Fruit fly (Drosophila melanogaster) whole organism, embryonic: ENCODE data around the gene Atg6.

Experiments used
- Asciz ChIP-seq: fragments of 200-800 bp; sonication (Bioruptor generic); optimal IDR thresholded peaks from 2 replicates; lab custom pipeline; 2017; ENCODE audit warnings: missing biosample characterization, mild to moderate bottlenecking, missing genetic modification characterization, missing genetic modification reagents
- Bgb ChIP-seq: fragments of 200-800 bp; sonication (Bioruptor generic); IDR thresholded peaks from 2 replicates; pipeline ENCODE4 v1.3.6; 2022; ENCODE audit warnings: missing biosample characterization, missing genetic modification characterization; ENCODE audit not compliant: partially characterized antibody
- CG10267 ChIP-seq: fragments of 200-800 bp; sonication (Bioruptor generic); optimal IDR thresholded peaks from 2 replicates; lab custom pipeline; 2018; ENCODE audit warnings: missing biosample characterization, mild to moderate bottlenecking, missing genetic modification characterization, moderate library complexity
- CG10979 ChIP-seq: fragments of 200-800 bp; sonication (Bioruptor generic); optimal IDR thresholded peaks from 2 replicates; lab custom pipeline; 2018; ENCODE audit warnings: missing biosample characterization, mild to moderate bottlenecking, missing genetic modification characterization, moderate library complexity
- CG15696 ChIP-seq: fragments of 200-800 bp; sonication (Bioruptor generic); optimal IDR thresholded peaks from 2 replicates; lab custom pipeline; 2019; ENCODE audit warnings: missing biosample characterization, mild to moderate bottlenecking, missing genetic modification characterization, moderate library complexity
- CG16863 ChIP-seq: fragments of 200-800 bp; sonication (Bioruptor generic); optimal IDR thresholded peaks from 3 replicates; lab custom pipeline; 2016; ENCODE audit warnings: missing biosample characterization, missing genetic modification characterization
- CG17912 ChIP-seq: fragments of 200-800 bp; sonication (Bioruptor generic); optimal IDR thresholded peaks from 2 replicates; lab custom pipeline; 2018; ENCODE audit warnings: missing biosample characterization, mild to moderate bottlenecking, missing genetic modification characterization
- CG18011 ChIP-seq: fragments of 200-800 bp; sonication (Bioruptor generic); optimal IDR thresholded peaks from 2 replicates; lab custom pipeline; 2017; ENCODE audit warnings: missing biosample characterization, missing genetic modification characterization, mild to moderate bottlenecking, moderate library complexity, missing genotype
- CG30403 ChIP-seq: fragments of 200-800 bp; sonication (Bioruptor generic); optimal IDR thresholded peaks from 3 replicates; lab custom pipeline; 2016; ENCODE audit warnings: missing biosample characterization, missing genetic modification characterization
- CG42726 ChIP-seq: fragments of 200-800 bp; sonication (Bioruptor generic); IDR thresholded peaks from 2 replicates; pipeline ENCODE4 v1.3.6; 2022; ENCODE audit warnings: missing biosample characterization, missing genetic modification characterization; ENCODE audit not compliant: partially characterized antibody
- CG7357 ChIP-seq: fragments of 200-800 bp; sonication (Bioruptor generic); IDR thresholded peaks from 3 replicates; pipeline ENCODE4 v1.3.6; 2022; ENCODE audit warnings: missing biosample characterization, missing genetic modification characterization
- CG8089 ChIP-seq: fragments of 200-800 bp; sonication (Bioruptor generic); optimal IDR thresholded peaks from 3 replicates; lab custom pipeline; 2016; ENCODE audit warnings: missing biosample characterization, missing genetic modification characterization
- CG8388 ChIP-seq: fragments of 200-800 bp; sonication (Bioruptor generic); optimal IDR thresholded peaks from 2 replicates; lab custom pipeline; 2019; ENCODE audit warnings: missing biosample characterization, mild to moderate bottlenecking, missing genetic modification characterization, moderate library complexity
- CG8944 ChIP-seq: fragments of 200-800 bp; sonication (Bioruptor generic); optimal IDR thresholded peaks from 3 replicates; lab custom pipeline; 2016; ENCODE audit warnings: missing biosample characterization, missing genetic modification characterization
- CrebB ChIP-seq: fragments of 200-800 bp; sonication (Bioruptor generic); optimal IDR thresholded peaks from 3 replicates; lab custom pipeline; 2018; ENCODE audit warnings: missing biosample characterization, mild to moderate bottlenecking, missing genetic modification characterization
- Dad ChIP-seq: fragments of 200-800 bp; sonication (Bioruptor generic); optimal IDR thresholded peaks from 3 replicates; lab custom pipeline; 2016; ENCODE audit warnings: missing biosample characterization, missing genetic modification characterization
- Eip74EF ChIP-seq, 2 experiments: fragments of 200-800 bp in 1 of 2; fragments of >200 bp in 1 of 2; sonication (Bioruptor generic) in 1 of 2; optimal IDR thresholded peaks; 2 replicates each; lab custom pipeline; 2017 to 2019; ENCODE audit warnings: missing biosample characterization in 2 of 2, missing genetic modification characterization in 2 of 2, mild to moderate bottlenecking in 1 of 2, moderate library complexity in 1 of 2
- H15 ChIP-seq: fragments of 200-800 bp; sonication (Bioruptor generic); IDR thresholded peaks from 3 replicates; pipeline ENCODE4 v1.3.6; 2022; ENCODE audit warnings: missing biosample characterization, missing genetic modification characterization
- Hey ChIP-seq: fragments of 200-800 bp; sonication (Bioruptor generic); optimal IDR thresholded peaks from 3 replicates; lab custom pipeline; 2018; ENCODE audit warnings: missing biosample characterization, mild to moderate bottlenecking, missing genetic modification characterization
- Lhr ChIP-seq: fragments of 200-800 bp; sonication (Bioruptor generic); optimal IDR thresholded peaks from 3 replicates; lab custom pipeline; 2017; ENCODE audit warnings: mild to moderate bottlenecking, missing biosample characterization, missing genetic modification reagents, missing genetic modification characterization
- NC2α ChIP-seq: fragments of 200-800 bp; sonication (Bioruptor generic); optimal IDR thresholded peaks from 2 replicates; lab custom pipeline; 2016; ENCODE audit warnings: missing biosample characterization, missing genetic modification characterization
- Scr ChIP-seq: fragments of 200-800 bp; sonication (Bioruptor generic); IDR thresholded peaks from 2 replicates; pipeline ENCODE4 v1.3.6; 2022; ENCODE audit warnings: missing biosample characterization, missing genetic modification characterization; ENCODE audit not compliant: partially characterized antibody
- Sox102F ChIP-seq: fragments of 200-800 bp; sonication (Bioruptor generic); optimal IDR thresholded peaks from 2 replicates; lab custom pipeline; 2018; ENCODE audit warnings: missing biosample characterization, mild to moderate bottlenecking, missing genetic modification characterization, moderate library complexity
- Trl ChIP-seq, 3 experiments: fragments of >200 bp in 2 of 3; fragments of 200-800 bp in 1 of 3; sonication (Bioruptor generic) in 1 of 3; optimal IDR thresholded peaks; 2 replicates in 1 of 3; 3 replicates in 2 of 3; lab custom pipeline; 2016 to 2017; ENCODE audit warnings: missing biosample characterization in 1 of 3, missing genetic modification characterization in 1 of 3
- ap ChIP-seq: fragments of 200-800 bp; sonication (Bioruptor generic); IDR thresholded peaks from 2 replicates; pipeline ENCODE4 v1.3.6; 2022; ENCODE audit warnings: missing biosample characterization, missing genetic modification characterization
- ara ChIP-seq: fragments of 200-800 bp; sonication (Bioruptor generic); IDR thresholded peaks from 2 replicates; pipeline ENCODE4 v1.3.6; 2022; ENCODE audit warnings: missing biosample characterization, missing genetic modification characterization
- cg ChIP-seq: fragments of 200-800 bp; sonication (Bioruptor generic); optimal IDR thresholded peaks from 3 replicates; lab custom pipeline; 2019; ENCODE audit warnings: missing biosample characterization, mild to moderate bottlenecking, missing genetic modification characterization, moderate library complexity
- chm ChIP-seq: fragments of 200-800 bp; sonication (Bioruptor generic); IDR thresholded peaks from 2 replicates; pipeline ENCODE4 v1.3.6; 2022; ENCODE audit warnings: missing biosample characterization, missing genetic modification characterization
- croc ChIP-seq: fragments of 200-800 bp; sonication (Bioruptor generic); conservative IDR thresholded peaks from 3 replicates; pipeline ENCODE4 v1.3.6; 2022; ENCODE audit warnings: missing biosample characterization, missing genetic modification characterization
- crp ChIP-seq, 2 experiments: fragments of 200-800 bp; sonication (Bioruptor generic); optimal IDR thresholded peaks; 2 replicates in 1 of 2; 3 replicates in 1 of 2; lab custom pipeline; 2017; ENCODE audit warnings: missing biosample characterization in 2 of 2, missing genetic modification characterization in 2 of 2, mild to moderate bottlenecking in 1 of 2, moderate library complexity in 1 of 2
- dimm ChIP-seq: fragments of 200-800 bp; sonication (Bioruptor generic); IDR thresholded peaks from 2 replicates; pipeline ENCODE4 v1.3.6; 2022; ENCODE audit warnings: missing biosample characterization, missing genetic modification characterization
- her ChIP-seq: fragments of 200-800 bp; sonication (Bioruptor generic); optimal IDR thresholded peaks from 2 replicates; lab custom pipeline; 2016; ENCODE audit warnings: missing biosample characterization, missing genetic modification characterization
- jumu ChIP-seq: fragments of 200-800 bp; sonication (Bioruptor generic); optimal IDR thresholded peaks from 3 replicates; lab custom pipeline; 2016; ENCODE audit warnings: missing biosample characterization, missing genetic modification characterization
- lab ChIP-seq: fragments of 200-800 bp; sonication (Bioruptor generic); optimal IDR thresholded peaks from 3 replicates; lab custom pipeline; 2017; ENCODE audit warnings: missing biosample characterization, missing genetic modification characterization, mild to moderate bottlenecking, moderate library complexity, missing genetic modification reagents
- lbe ChIP-seq: fragments of 200-800 bp; sonication (Bioruptor generic); optimal IDR thresholded peaks from 2 replicates; lab custom pipeline; 2016; ENCODE audit warnings: missing biosample characterization, mild to moderate bottlenecking, missing genetic modification characterization
- maf-S ChIP-seq: fragments of 200-800 bp; sonication (Bioruptor generic); optimal IDR thresholded peaks from 2 replicates; lab custom pipeline; 2016; ENCODE audit warnings: missing biosample characterization, missing genetic modification characterization
- peb ChIP-seq: fragments of 200-800 bp; sonication (Bioruptor generic); IDR thresholded peaks from 2 replicates; pipeline ENCODE4 v1.3.6; 2022; ENCODE audit warnings: missing biosample characterization, missing genetic modification characterization
- row ChIP-seq: fragments of 200-800 bp; sonication (Bioruptor generic); IDR thresholded peaks from 3 replicates; pipeline ENCODE4 v1.3.6; 2022; ENCODE audit warnings: missing biosample characterization, missing genetic modification characterization
- sens-2 ChIP-seq: fragments of 200-800 bp; sonication (Bioruptor generic); IDR thresholded peaks from 2 replicates; pipeline ENCODE4 v1.3.6; 2022; ENCODE audit warnings: missing biosample characterization, missing genetic modification characterization
- slbo ChIP-seq: fragments of 200-800 bp; sonication (Bioruptor generic); IDR thresholded peaks from 2 replicates; pipeline ENCODE4 v1.3.6; 2022; ENCODE audit warnings: missing biosample characterization, missing genetic modification characterization
- sob ChIP-seq: fragments of 200-800 bp; sonication (Bioruptor generic); IDR thresholded peaks from 2 replicates; pipeline ENCODE4 v1.3.6; 2022; ENCODE audit warnings: missing biosample characterization, missing genetic modification characterization
- sqz ChIP-seq: fragments of 200-800 bp; sonication (Bioruptor generic); optimal IDR thresholded peaks from 3 replicates; lab custom pipeline; 2018; ENCODE audit warnings: missing biosample characterization, mild to moderate bottlenecking, missing genetic modification characterization
- stc ChIP-seq: fragments of 200-800 bp; sonication (Bioruptor generic); IDR thresholded peaks from 2 replicates; pipeline ENCODE4 v1.3.6; 2022; ENCODE audit warnings: missing biosample characterization, missing genetic modification characterization
- tll ChIP-seq, 2 experiments: fragments of 200-800 bp in 1 of 2; fragments of >200 bp in 1 of 2; sonication (Bioruptor generic) in 1 of 2; optimal IDR thresholded peaks; 2 replicates each; lab custom pipeline; 2017 to 2019; ENCODE audit warnings: missing biosample characterization in 2 of 2, missing genetic modification characterization in 2 of 2, mild to moderate bottlenecking in 1 of 2, moderate library complexity in 1 of 2
- tup ChIP-seq: fragments of 200-800 bp; sonication (Bioruptor generic); optimal IDR thresholded peaks from 2 replicates; lab custom pipeline; 2016; ENCODE audit warnings: missing biosample characterization, mild to moderate bottlenecking, missing genetic modification characterization, moderate library complexity
- zf30C ChIP-seq: fragments of 200-800 bp; sonication (Bioruptor generic); optimal IDR thresholded peaks from 3 replicates; lab custom pipeline; 2018; ENCODE audit warnings: missing biosample characterization, mild to moderate bottlenecking, missing genetic modification characterization

The Atg6 gene

DNA sequence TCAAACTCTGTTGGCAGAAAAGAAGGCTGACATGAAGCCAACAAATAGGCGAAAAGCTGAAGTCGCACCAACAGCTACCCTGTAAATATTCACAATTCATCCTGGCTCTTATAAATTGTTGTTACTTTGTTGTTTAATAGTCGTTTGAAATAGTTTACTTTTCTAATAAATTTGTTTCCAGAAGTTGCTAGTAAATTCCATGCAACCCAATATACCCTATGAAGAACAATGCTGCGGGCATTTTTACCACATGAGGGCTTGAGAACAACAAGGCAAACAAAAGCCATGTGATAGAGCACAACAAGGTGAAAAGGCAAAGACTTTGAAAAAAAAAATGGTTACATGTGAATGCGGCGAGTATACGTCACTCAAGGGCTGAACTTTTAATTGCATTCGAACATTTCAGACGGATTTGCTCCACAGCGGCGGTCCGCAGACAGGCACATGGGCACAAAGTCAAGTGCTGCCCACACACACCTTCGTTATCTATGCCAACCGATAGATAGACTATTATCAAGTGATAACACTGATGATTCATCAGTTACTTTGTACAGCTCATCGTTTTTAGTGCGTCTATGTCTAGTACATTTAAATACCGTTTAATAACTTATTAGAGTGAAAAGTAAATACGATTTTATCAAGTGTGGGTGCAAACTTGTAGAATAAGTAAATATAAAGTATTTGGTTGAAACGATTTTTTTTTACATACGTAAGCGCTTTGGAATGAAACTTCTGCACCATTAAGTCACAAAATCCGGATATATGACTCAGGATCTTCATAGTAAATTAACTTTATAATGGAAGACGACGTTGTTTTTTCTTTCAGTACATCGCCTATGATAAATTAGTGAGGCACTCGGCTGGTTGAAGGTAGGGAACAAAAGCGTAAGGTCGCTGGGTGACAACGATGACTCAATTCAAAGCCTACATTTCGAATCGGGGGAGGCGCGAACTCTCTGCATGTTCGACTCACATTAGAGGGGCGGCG, 48.8 kb upstream of the Atg6 start (continued):
- no peak for TF ChIP-seq Bgb (GFP tag; lab: Robert Waterston, UW)
- TF ChIP-seq croc (GFP tag; lab: Robert Waterston, UW), result no peak; the same call in 2 of the 3 replicates
- TF ChIP-seq zf30C, result peak; percentile 9
- peak; percentile 62 for TF ChIP-seq CG8388 (GFP tag; lab: Kevin White, UChicago)
- peak; percentile 56; the same call in 1 of the 2 replicates for TF ChIP-seq sens-2 (GFP tag; lab: Robert Waterston, UW)
- peak; percentile 76 for TF ChIP-seq CG10979 (tag; lab: Kevin White, UChicago)
- peak; percentile 71 for TF ChIP-seq jumu
- TF ChIP-seq crp (GFP tag; optimal IDR thresholded peaks at IDR 0.05; lab: Kevin White, UChicago), result no peak
- TF ChIP-seq CG7357 (GFP tag; lab: Robert Waterston, UW), result peak; percentile 68; the same call in 2 of the 3 replicates
- TF ChIP-seq ap (GFP tag; lab: Robert Waterston, UW), result peak; percentile 74
- no peak for TF ChIP-seq CG42726 (GFP tag; lab: Robert Waterston, UW)
- TF ChIP-seq Asciz (GFP tag; lab: Kevin White, UChicago), result peak; percentile 71
- TF ChIP-seq sob (GFP tag; lab: Robert Waterston, UW), result peak; percentile 91
- no peak for TF ChIP-seq Trl (optimal IDR thresholded peaks at IDR 0.05; lab: Kevin White, UChicago)
- peak; percentile 65 for TF ChIP-seq Trl (GFP tag; optimal IDR thresholded peaks at IDR 0.05; lab: Kevin White, UChicago)
- peak; percentile 85 for TF ChIP-seq stc (GFP tag; lab: Robert Waterston, UW)
- peak; percentile 54 for TF ChIP-seq CG8089 (GFP tag; lab: Kevin White, UChicago)
- TF ChIP-seq CG8944 (GFP tag; lab: Kevin White, UChicago), result peak; percentile 70
- TF ChIP-seq row (GFP tag; lab: Robert Waterston, UW), result peak; percentile 94
- peak; percentile 86 for TF ChIP-seq lab
- TF ChIP-seq Dad (GFP tag; lab: Kevin White, UChicago), result peak; percentile 70
- TF ChIP-seq lbe (GFP tag; lab: Kevin White, UChicago), result peak; percentile 58
- no peak for TF ChIP-seq sqz (GFP tag; lab: Kevin White, UChicago)
- peak; percentile 35; the same call in 1 of the 2 replicates for TF ChIP-seq peb (GFP tag; lab: Robert Waterston, UW)
- TF ChIP-seq Scr (GFP tag; lab: Robert Waterston, UW), result no peak
- peak; percentile 76; the same call in 1 of the 2 replicates for TF ChIP-seq ara
- TF ChIP-seq CG30403, result peak; percentile 64
- peak; percentile 64 for TF ChIP-seq CG18011 (GFP tag; lab: Kevin White, UChicago)
- TF ChIP-seq Sox102F (GFP tag; lab: Kevin White, UChicago), result peak; percentile 85
- peak; percentile 16 for TF ChIP-seq Lhr (GFP tag; lab: Kevin White, UChicago)
- TF ChIP-seq chm, result peak; percentile 82
- no peak for TF ChIP-seq CG15696 (tag; lab: Kevin White, UChicago)
- TF ChIP-seq tll (GFP tag; optimal IDR thresholded peaks at IDR 0.05; lab: Kevin White, UChicago), result no peak
- TF ChIP-seq tup (GFP tag; lab: Kevin White, UChicago), result peak; percentile 43
- peak; percentile 68 for TF ChIP-seq her (GFP tag; lab: Kevin White, UChicago)
- peak; percentile 85 for TF ChIP-seq CG16863 (GFP tag; lab: Kevin White, UChicago)
- peak; percentile 95 for TF ChIP-seq slbo (GFP tag; lab: Robert Waterston, UW)
- peak; percentile 37 for TF ChIP-seq CrebB
- TF ChIP-seq cg, result no peak
- peak; percentile 55 for TF ChIP-seq NC2α
- no peak for TF ChIP-seq Hey (tag; lab: Kevin White, UChicago)
- TF ChIP-seq CG17912 (GFP tag; lab: Kevin White, UChicago), result no peak
- TF ChIP-seq CG10267, result peak; percentile 59
- peak; percentile 60 for TF ChIP-seq dimm (GFP tag; lab: Robert Waterston, UW)
- TF ChIP-seq H15 (GFP tag; lab: Robert Waterston, UW), result peak; percentile 86
- peak; percentile 79 for TF ChIP-seq maf-S (GFP tag; lab: Kevin White, UChicago)
- TF ChIP-seq Eip74EF (GFP tag; optimal IDR thresholded peaks at IDR 0.05; lab: Kevin White, UChicago), result peak in 1 of 2 experiments; percentile 45
